Fruit fly (Drosophila melanogaster) whole organism, embryonic: ENCODE results near the gene TyrRS.

Experiments
- Bdp1 ChIP-seq: fragments of 200-800 bp; sonication (Bioruptor generic); optimal IDR thresholded peaks from 3 replicates; lab custom pipeline; 2016; ENCODE audit warnings: missing biosample characterization, missing genetic modification characterization
- BtbVII ChIP-seq: fragments of 200-800 bp; sonication (Bioruptor generic); optimal IDR thresholded peaks from 3 replicates; lab custom pipeline; 2017; ENCODE audit warnings: missing biosample characterization, mild to moderate bottlenecking, missing genetic modification characterization
- Bteb2 ChIP-seq: fragments of 200-800 bp; sonication (Bioruptor generic); optimal IDR thresholded peaks from 2 replicates; lab custom pipeline; 2016; ENCODE audit warnings: missing biosample characterization, missing genetic modification characterization
- CG12155 ChIP-seq: fragments of 200-800 bp; sonication (Bioruptor generic); optimal IDR thresholded peaks from 3 replicates; lab custom pipeline; 2016; ENCODE audit warnings: missing biosample characterization, missing genetic modification characterization
- CG14441 ChIP-seq: fragments of 200-800 bp; sonication (Bioruptor generic); IDR thresholded peaks from 2 replicates; pipeline ENCODE4 v1.3.6; 2022; ENCODE audit warnings: missing biosample characterization, missing genetic modification characterization
- CG17802 ChIP-seq: fragments of 200-800 bp; sonication (Bioruptor generic); optimal IDR thresholded peaks from 2 replicates; lab custom pipeline; 2018; ENCODE audit warnings: missing biosample characterization, mild to moderate bottlenecking, missing genetic modification characterization, moderate library complexity
- CG2129 ChIP-seq: fragments of 200-800 bp; sonication (Bioruptor generic); IDR thresholded peaks from 2 replicates; pipeline ENCODE4 v1.3.6; 2022; ENCODE audit warnings: missing biosample characterization, missing genetic modification characterization; ENCODE audit not compliant: partially characterized antibody
- CG31365 ChIP-seq: fragments of 200-800 bp; sonication (Bioruptor generic); optimal IDR thresholded peaks from 2 replicates; lab custom pipeline; 2018; ENCODE audit warnings: missing biosample characterization, mild to moderate bottlenecking, missing genetic modification characterization
- CG4360 ChIP-seq: fragments of 200-800 bp; sonication (Bioruptor generic); IDR thresholded peaks from 2 replicates; pipeline ENCODE4 v1.3.6; 2022; ENCODE audit warnings: missing biosample characterization, missing genetic modification characterization
- CG6175 ChIP-seq: fragments of 200-800 bp; sonication (Bioruptor generic); IDR thresholded peaks from 3 replicates; pipeline ENCODE4 v1.3.6; 2022; ENCODE audit warnings: missing biosample characterization, missing genetic modification characterization
- CG8290 ChIP-seq, 3 experiments: fragments of 200-800 bp; sonication (Bioruptor generic); optimal IDR thresholded peaks; 2 replicates each; lab custom pipeline; 2016 to 2019; ENCODE audit warnings: missing biosample characterization in 3 of 3, missing genetic modification characterization in 3 of 3, mild to moderate bottlenecking in 2 of 3, moderate library complexity in 1 of 3
- CG8765 ChIP-seq: fragments of 200-800 bp; sonication (Bioruptor generic); IDR thresholded peaks from 2 replicates; pipeline ENCODE4 v1.3.6; 2022; ENCODE audit warnings: missing biosample characterization, missing genetic modification characterization
- Ets65A ChIP-seq: fragments of 200-800 bp; sonication (Bioruptor generic); peaks from one replicate; lab custom pipeline; 2016; ENCODE audit warnings: missing biosample characterization, missing genetic modification characterization
- GATAe ChIP-seq: fragments of 200-800 bp; sonication (Bioruptor generic); conservative IDR thresholded peaks from 2 replicates; pipeline ENCODE4 v1.3.6; 2022; ENCODE audit warnings: missing biosample characterization, missing genetic modification characterization
- Hmx ChIP-seq: fragments of 200-800 bp; sonication (Bioruptor generic); optimal IDR thresholded peaks from 2 replicates; lab custom pipeline; 2016; ENCODE audit warnings: missing biosample characterization, missing genetic modification characterization
- Jarid2 ChIP-seq: fragments of 200-800 bp; sonication (Bioruptor generic); optimal IDR thresholded peaks from 3 replicates; lab custom pipeline; 2017; ENCODE audit warnings: mild to moderate bottlenecking, missing biosample characterization, missing genetic modification reagents, missing genetic modification characterization
- Lhr ChIP-seq: fragments of 200-800 bp; sonication (Bioruptor generic); optimal IDR thresholded peaks from 3 replicates; lab custom pipeline; 2017; ENCODE audit warnings: mild to moderate bottlenecking, missing biosample characterization, missing genetic modification reagents, missing genetic modification characterization
- Med ChIP-seq: fragments of 200-800 bp; sonication (Bioruptor generic); peaks from one replicate; lab custom pipeline; 2016; ENCODE audit warnings: missing biosample characterization, missing genetic modification characterization, mild to moderate bottlenecking, inconsistent platforms, moderate library complexity
- Meics ChIP-seq: fragments of 200-800 bp; sonication (Bioruptor generic); optimal IDR thresholded peaks from 2 replicates; lab custom pipeline; 2017; ENCODE audit warnings: missing biosample characterization, mild to moderate bottlenecking, missing genetic modification characterization
- NK7.1 ChIP-seq: fragments of 200-800 bp; sonication (Bioruptor generic); optimal IDR thresholded peaks from 3 replicates; lab custom pipeline; 2016; ENCODE audit warnings: missing biosample characterization, missing genetic modification characterization
- Rfx ChIP-seq: fragments of 200-800 bp; sonication (Bioruptor generic); IDR thresholded peaks from 2 replicates; pipeline ENCODE4 v1.3.6; 2022; ENCODE audit warnings: missing biosample characterization, missing genetic modification characterization
- Sin3A ChIP-seq: fragments of >200 bp; optimal IDR thresholded peaks from 2 replicates; lab custom pipeline; 2018
- Usf ChIP-seq: fragments of 200-800 bp; sonication (Bioruptor generic); optimal IDR thresholded peaks from 2 replicates; lab custom pipeline; 2017; ENCODE audit warnings: missing genotype, missing biosample characterization, missing genetic modification characterization
- ab ChIP-seq: fragments of 200-800 bp; sonication (Bioruptor generic); optimal IDR thresholded peaks from 2 replicates; lab custom pipeline; 2016; ENCODE audit warnings: missing biosample characterization, missing genetic modification characterization
- ap ChIP-seq: fragments of 200-800 bp; sonication (Bioruptor generic); IDR thresholded peaks from 2 replicates; pipeline ENCODE4 v1.3.6; 2022; ENCODE audit warnings: missing biosample characterization, missing genetic modification characterization
- bowl ChIP-seq: fragments of 200-800 bp; sonication (Bioruptor generic); IDR thresholded peaks from 2 replicates; pipeline ENCODE4 v1.3.6; 2022; ENCODE audit warnings: missing biosample characterization, missing genetic modification characterization
- bsh ChIP-seq, 2 experiments: fragments of 200-800 bp; sonication (Bioruptor generic); optimal IDR thresholded peaks; 2 replicates each; lab custom pipeline; 2017 to 2018; ENCODE audit warnings: mild to moderate bottlenecking in 2 of 2, missing biosample characterization in 2 of 2, missing genetic modification characterization in 2 of 2, moderate library complexity in 1 of 2
- caup ChIP-seq: fragments of 200-800 bp; sonication (Bioruptor generic); optimal IDR thresholded peaks from 3 replicates; lab custom pipeline; 2017; ENCODE audit warnings: missing biosample characterization, mild to moderate bottlenecking, missing genetic modification characterization, moderate library complexity; ENCODE audit not compliant: severe bottlenecking
- chinmo ChIP-seq: fragments of 200-800 bp; sonication (Bioruptor generic); IDR thresholded peaks from 4 replicates; pipeline ENCODE4 v1.3.6; 2022; ENCODE audit warnings: missing biosample characterization, missing genetic modification characterization; ENCODE audit not compliant: partially characterized antibody
- chm ChIP-seq: fragments of 200-800 bp; sonication (Bioruptor generic); IDR thresholded peaks from 2 replicates; pipeline ENCODE4 v1.3.6; 2022; ENCODE audit warnings: missing biosample characterization, missing genetic modification characterization
- disco-r ChIP-seq: fragments of 200-800 bp; sonication (Bioruptor generic); optimal IDR thresholded peaks from 2 replicates; lab custom pipeline; 2016; ENCODE audit warnings: missing biosample characterization, missing genetic modification characterization
- dysf ChIP-seq: fragments of 200-800 bp; sonication (Bioruptor generic); IDR thresholded peaks from 3 replicates; pipeline ENCODE4 v1.3.6; 2022; ENCODE audit warnings: missing biosample characterization, missing genetic modification characterization
- emc ChIP-seq: fragments of 200-800 bp; sonication (Bioruptor generic); optimal IDR thresholded peaks from 2 replicates; lab custom pipeline; 2016; ENCODE audit warnings: missing biosample characterization, missing genetic modification characterization
- ftz-f1 ChIP-seq: fragments of 200-800 bp; sonication (Bioruptor generic); optimal IDR thresholded peaks from 2 replicates; lab custom pipeline; 2016; ENCODE audit warnings: missing biosample characterization, missing genetic modification characterization
- gem ChIP-seq: fragments of 200-800 bp; sonication (Bioruptor generic); optimal IDR thresholded peaks from 2 replicates; lab custom pipeline; 2019; ENCODE audit warnings: missing biosample characterization, mild to moderate bottlenecking, missing genetic modification characterization, moderate library complexity
- kni ChIP-seq: fragments of 200-800 bp; sonication (Bioruptor generic); optimal IDR thresholded peaks from 3 replicates; lab custom pipeline; 2017; ENCODE audit warnings: mild to moderate bottlenecking, missing biosample characterization, missing genetic modification reagents, missing genetic modification characterization
- lab ChIP-seq: fragments of 200-800 bp; sonication (Bioruptor generic); optimal IDR thresholded peaks from 3 replicates; lab custom pipeline; 2017; ENCODE audit warnings: missing biosample characterization, missing genetic modification characterization, mild to moderate bottlenecking, moderate library complexity, missing genetic modification reagents
- lbe ChIP-seq: fragments of 200-800 bp; sonication (Bioruptor generic); optimal IDR thresholded peaks from 2 replicates; lab custom pipeline; 2016; ENCODE audit warnings: missing biosample characterization, mild to moderate bottlenecking, missing genetic modification characterization
- pan ChIP-seq, 4 experiments: fragments of >200 bp in 3 of 4; fragments of 200-800 bp in 1 of 4; sonication (Bioruptor generic) in 1 of 4; optimal IDR thresholded peaks in 3 of 4; IDR thresholded peaks in 1 of 4; 2 replicates each; pipeline versions ENCODE4 v1.3.6 to Lab custom; 2017 to 2022; ENCODE audit warnings: missing biosample characterization in 2 of 4, missing genetic modification characterization in 2 of 4, mixed read lengths in 1 of 4
- pum ChIP-seq: fragments of 200-800 bp; sonication (Bioruptor generic); optimal IDR thresholded peaks from 2 replicates; lab custom pipeline; 2016; ENCODE audit warnings: missing biosample characterization, missing genetic modification characterization
- scrt ChIP-seq: fragments of 200-800 bp; sonication (Bioruptor generic); optimal IDR thresholded peaks from 2 replicates; lab custom pipeline; 2018; ENCODE audit warnings: missing biosample characterization, mild to moderate bottlenecking, missing genetic modification characterization, moderate library complexity
- slp2 ChIP-seq: fragments of 200-800 bp; sonication (Bioruptor generic); optimal IDR thresholded peaks from 2 replicates; lab custom pipeline; 2016; ENCODE audit warnings: missing biosample characterization, missing genetic modification characterization
- ttk ChIP-seq: fragments of 200-800 bp; sonication (Bioruptor generic); IDR thresholded peaks from 2 replicates; pipeline ENCODE4 v2.1.2; 2022; ENCODE audit warnings: missing biosample characterization, missing genetic modification characterization
- unpg ChIP-seq: fragments of 200-800 bp; sonication (Bioruptor generic); optimal IDR thresholded peaks from 3 replicates; lab custom pipeline; 2018; ENCODE audit warnings: missing biosample characterization, mild to moderate bottlenecking, missing genetic modification characterization, moderate library complexity
- usp ChIP-seq: fragments of >200 bp; optimal IDR thresholded peaks from 2 replicates; lab custom pipeline; 2017; ENCODE audit warnings: missing biosample characterization, missing genetic modification characterization
- vnd ChIP-seq: fragments of 200-800 bp; sonication (Bioruptor generic); IDR thresholded peaks from 3 replicates; pipeline ENCODE4 v1.3.6; 2022; ENCODE audit warnings: missing biosample characterization, missing genetic modification characterization; ENCODE audit not compliant: partially characterized antibody
- zen2 ChIP-seq: fragments of 200-800 bp; sonication (Bioruptor generic); IDR thresholded peaks from 3 replicates; pipeline ENCODE4 v1.3.6; 2022; ENCODE audit warnings: missing biosample characterization, missing genetic modification characterization; ENCODE audit not compliant: partially characterized antibody
- zfh1 ChIP-seq: fragments of 200-800 bp; sonication (Bioruptor generic); IDR thresholded peaks from 3 replicates; pipeline ENCODE4 v1.3.6; 2022; ENCODE audit warnings: missing biosample characterization, missing genetic modification characterization

TyrRS gene

dm6 chr3L:16392203-16392800, 26.8 kb downstream of the TyrRS start (continued):
- no peak for TF ChIP-seq vnd
- no peak for TF ChIP-seq CG31365
- peak; percentile 66 for TF ChIP-seq lab (GFP tag; lab: Kevin White, UChicago)

dm6 chr3L:16391257-16391656, 27.8 kb downstream of the TyrRS start:
- no peak for TF ChIP-seq ftz-f1 (GFP tag; lab: Kevin White, UChicago)
- no peak for TF ChIP-seq usp
- 0 out of 4 replicates have a peak, but pooled peaks have one; percentile 41 for TF ChIP-seq chinmo (GFP tag; lab: Robert Waterston, UW)
- no peak for TF ChIP-seq pan (optimal IDR thresholded peaks at IDR 0.05; lab: Kevin White, UChicago)
- peak in 1 of 2 experiments; percentile 21 for TF ChIP-seq pan (GFP tag; optimal IDR thresholded peaks at IDR 0.05 in 1 of 2, IDR thresholded peaks at IDR 0.05 in 1 of 2)
- no peak for TF ChIP-seq Bdp1 (GFP tag; lab: Kevin White, UChicago)
- no peak for TF ChIP-seq ab
- no peak for TF ChIP-seq pum (GFP tag; lab: Kevin White, UChicago)
- no peak for TF ChIP-seq scrt (GFP tag; lab: Kevin White, UChicago)
- TF ChIP-seq dysf (GFP tag; lab: Robert Waterston, UW): 0 out of 3 replicates have a peak, but pooled peaks have one; percentile 20
- no peak for TF ChIP-seq kni (GFP tag; lab: Kevin White, UChicago)
- no peak for TF ChIP-seq CG2129 (GFP tag; lab: Robert Waterston, UW)
- no peak for TF ChIP-seq CG8765 (GFP tag; lab: Robert Waterston, UW)
- TF ChIP-seq caup (GFP tag; lab: Kevin White, UChicago): no peak
- TF ChIP-seq Ets65A: peak; percentile 89
- TF ChIP-seq zfh1 (GFP tag; lab: Robert Waterston, UW): 0 out of 3 replicates have a peak, but pooled peaks have one; percentile 23
- peak; percentile 28 for TF ChIP-seq Med
- TF ChIP-seq Meics (GFP tag; lab: Kevin White, UChicago): no peak
- no peak for TF ChIP-seq CG12155 (GFP tag; lab: Kevin White, UChicago)
- no peak for TF ChIP-seq slp2 (GFP tag; lab: Kevin White, UChicago)
- TF ChIP-seq emc: no peak

dm6 chr3L:16390793-16391192, 28.3 kb downstream of the TyrRS start:
- TF ChIP-seq chm (GFP tag; lab: Robert Waterston, UW): no peak
- TF ChIP-seq Rfx (GFP tag; lab: Robert Waterston, UW): no peak
- TF ChIP-seq gem: peak; percentile 4
- no peak for TF ChIP-seq Sin3A (lab: Kevin White, UChicago)
- no peak for TF ChIP-seq Lhr (GFP tag; lab: Kevin White, UChicago)
- no peak for TF ChIP-seq CG8290 (GFP tag; optimal IDR thresholded peaks at IDR 0.05; lab: Kevin White, UChicago)
- no peak for TF ChIP-seq CG8290 (tag; optimal IDR thresholded peaks at IDR 0.05; lab: Kevin White, UChicago)
- TF ChIP-seq Hmx: no peak
- no peak for TF ChIP-seq usp
- no peak for TF ChIP-seq Bteb2 (GFP tag; lab: Kevin White, UChicago)
- no peak for TF ChIP-seq bowl (GFP tag; lab: Robert Waterston, UW)
- TF ChIP-seq Usf (GFP tag; lab: Kevin White, UChicago): no peak
- TF ChIP-seq BtbVII: no peak
- TF ChIP-seq CG4360: no peak
- TF ChIP-seq NK7.1 (GFP tag; lab: Kevin White, UChicago): no peak
- TF ChIP-seq Jarid2 (GFP tag; lab: Kevin White, UChicago): no peak
- no peak for TF ChIP-seq ttk
- TF ChIP-seq zen2: peak; percentile 50
- no peak for TF ChIP-seq CG17802 (tag; lab: Kevin White, UChicago)
- TF ChIP-seq GATAe: no peak
- no peak for TF ChIP-seq CG14441 (GFP tag; lab: Robert Waterston, UW)
- no peak for TF ChIP-seq disco-r
- TF ChIP-seq lbe (GFP tag; lab: Kevin White, UChicago): no peak
- no peak for TF ChIP-seq CG6175
- TF ChIP-seq bsh (GFP tag; optimal IDR thresholded peaks at IDR 0.05; lab: Kevin White, UChicago): no peak
- TF ChIP-seq unpg (GFP tag; lab: Kevin White, UChicago): no peak
- TF ChIP-seq ap: no peak
